Worm (Caenorhabditis elegans): ENCODE data around the gene fbxa-29.

The fbxa-29 gene

ce11 chrIII:1231186-1231585, 42.3 kb downstream of the fbxa-29 start:
- TF ChIP-seq aha-1 (tag): peak; percentile 69
- no peak for TF ChIP-seq mxl-2 (GFP tag; conservative IDR thresholded peaks at IDR 0.05)
- no peak for TF ChIP-seq sdz-12 (GFP tag; optimal IDR thresholded peaks at IDR 0.05)
- no peak for TF ChIP-seq egl-43 (GFP tag; IDR thresholded peaks at IDR 0.05)
- no peak for TF ChIP-seq daf-19 (GFP tag; conservative IDR thresholded peaks at IDR 0.05)
- TF ChIP-seq Y5F2A.4 (GFP tag; optimal IDR thresholded peaks at IDR 0.05): no peak
- TF ChIP-seq tra-1 (GFP tag; IDR thresholded peaks at IDR 0.05): 0 out of 2 replicates have a peak, but pooled peaks have one; percentile 36
- TF ChIP-seq ceh-20 (GFP tag; IDR thresholded peaks at IDR 0.05): peak; percentile 50; the same call in 1 of the 2 replicates
- peak; percentile 51 for TF ChIP-seq lin-38 (GFP tag; IDR thresholded peaks at IDR 0.05)
- TF ChIP-seq lin-13 (GFP tag; optimal IDR thresholded peaks at IDR 0.05): peak; percentile 74

DNA sequence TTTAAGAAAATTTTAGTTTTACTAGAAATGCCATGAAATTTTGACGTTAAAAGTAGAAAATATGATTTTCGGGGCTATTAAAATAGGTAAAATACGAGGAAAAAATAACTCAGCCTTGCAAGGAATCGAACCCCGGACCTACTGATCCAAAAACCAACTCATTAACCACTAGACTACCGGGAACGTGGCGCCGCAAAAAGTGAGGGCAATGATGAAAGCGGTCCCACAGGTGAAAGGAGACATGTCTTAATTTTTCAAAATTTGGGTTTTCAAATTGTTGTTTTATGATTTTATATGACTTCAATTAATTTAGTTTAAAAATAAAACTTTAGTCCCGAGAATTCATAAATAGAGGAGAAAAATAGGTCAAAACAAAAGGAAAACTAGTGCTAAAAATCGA, 42.8 kb downstream of the fbxa-29 start:
- TF ChIP-seq lin-38 (GFP tag; IDR thresholded peaks at IDR 0.05): peak; percentile 23; the same call in 1 of the 2 replicates
- TF ChIP-seq daf-12 (tag; optimal IDR thresholded peaks at IDR 0.05): no peak

DNA sequence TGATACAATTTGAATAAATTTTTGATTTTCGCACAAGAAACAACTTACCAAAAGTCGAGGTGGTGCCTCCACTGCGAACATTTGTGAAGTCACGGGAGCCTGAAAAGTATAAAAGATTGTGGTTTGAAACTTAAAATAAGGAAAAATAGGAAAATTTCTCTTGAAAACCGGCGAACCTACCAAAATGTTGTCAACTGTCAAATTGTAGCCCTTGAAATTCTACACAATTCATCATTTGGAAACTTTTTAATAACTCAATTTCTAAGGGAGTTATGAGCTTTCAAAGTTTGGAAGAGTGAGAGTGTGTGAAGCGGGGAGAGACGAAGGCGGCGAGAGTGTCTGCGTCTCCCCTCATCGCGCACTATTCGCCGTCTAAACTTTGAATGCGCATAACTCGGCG, 43.3 kb downstream of the fbxa-29 start, which contains the start of gene pes-4:
Gene pes-4, minus strand, starts transcription at position 101 of the 400 bp plus-strand sequence.
- TF ChIP-seq aha-1 (tag) (no peak), nhr-76 (tag; optimal IDR thresholded peaks at IDR 0.05) (no peak)

DNA sequence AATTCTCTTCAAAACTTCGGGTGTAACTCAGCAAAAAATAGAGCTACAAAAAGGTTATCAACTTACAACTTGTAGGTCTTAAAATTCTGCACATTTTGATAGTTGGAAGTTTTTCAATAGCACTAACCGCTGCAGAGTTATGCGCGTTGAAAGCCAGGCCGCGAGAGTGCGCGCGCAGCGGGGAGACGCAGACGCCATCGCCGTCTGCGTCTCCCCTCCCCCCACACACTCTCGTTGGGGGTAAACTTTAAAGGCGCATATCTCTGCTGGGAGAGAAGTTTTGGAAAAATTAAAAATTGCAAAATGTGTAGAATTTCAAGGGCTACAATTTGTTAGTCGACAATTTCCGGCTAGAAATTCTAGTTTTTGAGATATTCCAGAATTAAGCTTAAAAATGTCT, 44.0 kb downstream of the fbxa-29 start:
- TF ChIP-seq set-16 (GFP tag; IDR thresholded peaks at IDR 0.05) (peak; percentile 34; the same call in 1 of the 2 replicates), dpl-1 (GFP tag; optimal IDR thresholded peaks at IDR 0.05) (no peak), Y105C5A.15 (GFP tag; IDR thresholded peaks at IDR 0.05) (no peak), lin-38 (GFP tag; IDR thresholded peaks at IDR 0.05) (0 out of 2 replicates have a peak, but pooled peaks have one; percentile 8)

ce11 chrIII:1228593-1228992, 44.9 kb downstream of the fbxa-29 start:
- no peak for TF ChIP-seq nhr-11 (tag; optimal IDR thresholded peaks at IDR 0.05)
- no peak for TF ChIP-seq rbr-2 (tag; optimal IDR thresholded peaks at IDR 0.05)
- no peak for TF ChIP-seq saeg-2 (GFP tag; IDR thresholded peaks at IDR 0.05)
- TF ChIP-seq pha-4 (GFP tag; IDR thresholded peaks at IDR 0.05): no peak
- peak; percentile 72 for TF ChIP-seq pha-4 (tag; optimal IDR thresholded peaks at IDR 0.05)
- TF ChIP-seq ceh-20 (GFP tag; IDR thresholded peaks at IDR 0.05): no peak

DNA sequence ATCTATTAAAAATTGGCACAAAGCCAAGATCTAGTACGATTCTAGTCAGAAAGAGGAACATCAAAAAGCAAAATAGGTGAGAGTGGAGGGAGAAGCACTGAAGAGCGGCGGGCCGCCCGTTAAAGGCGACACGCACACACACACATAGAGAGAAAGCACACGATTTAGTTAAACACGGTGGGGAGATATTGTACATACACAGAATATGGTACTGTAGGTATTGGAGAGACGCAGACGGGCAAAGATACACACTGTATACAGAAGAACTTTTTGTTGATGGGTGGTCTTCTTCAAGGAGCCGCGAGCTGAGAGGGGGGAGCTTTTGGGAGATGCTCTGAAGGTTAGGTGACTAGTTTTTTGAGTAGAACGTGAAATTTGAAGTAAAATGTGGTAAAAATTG, 47.2 kb downstream of the fbxa-29 start:
- TF ChIP-seq nhr-42 (GFP tag; IDR thresholded peaks at IDR 0.05) (no peak), daf-16 (GFP tag; optimal IDR thresholded peaks at IDR 0.05) (no peak), daf-16 (tag; optimal IDR thresholded peaks at IDR 0.05) (peak; percentile 44), dmd-6 (GFP tag; IDR thresholded peaks at IDR 0.05) (no peak), ceh-32 (tag; optimal IDR thresholded peaks at IDR 0.05; ENCODE audit: poor library complexity) (no peak), ZK546.5 (tag; optimal IDR thresholded peaks at IDR 0.05) (no peak), ztf-11 (tag; optimal IDR thresholded peaks at IDR 0.05) (no peak), tag-97 (GFP tag; IDR thresholded peaks at IDR 0.05) (no peak), spr-1 (tag; optimal IDR thresholded peaks at IDR 0.05) (no peak), php-3 (GFP tag; IDR thresholded peaks at IDR 0.05) (0 out of 2 replicates have a peak, but pooled peaks have one; percentile 51), nhr-28 (tag; optimal IDR thresholded peaks at IDR 0.05) (peak; percentile 41), F10B5.3 (tag; optimal IDR thresholded peaks at IDR 0.05) (no peak), nhr-237 (tag; optimal IDR thresholded peaks at IDR 0.05) (no peak), dve-1 (tag; optimal IDR thresholded peaks at IDR 0.05; ENCODE audit: insufficient read depth) (peak; percentile 9), pha-4 (GFP tag; IDR thresholded peaks at IDR 0.05) (no peak), pha-4 (tag; optimal IDR thresholded peaks at IDR 0.05) (peak; percentile 84), jun-1 (tag; optimal IDR thresholded peaks at IDR 0.05) (no peak), D1046.2 (GFP tag; IDR thresholded peaks at IDR 0.05) (0 out of 2 replicates have a peak, but pooled peaks have one; percentile 44), zip-11 (GFP tag; IDR thresholded peaks at IDR 0.05) (no peak), spr-3 (GFP tag; optimal IDR thresholded peaks at IDR 0.05) (no peak), nhr-25 (tag; optimal IDR thresholded peaks at IDR 0.05; ENCODE audit: borderline replicate concordance, insufficient read depth) (no peak), mes-2 (tag; optimal IDR thresholded peaks at IDR 0.05; ENCODE audit: poor library complexity, severe bottlenecking) (peak; percentile 0), pqm-1 (tag; optimal IDR thresholded peaks at IDR 0.05) (peak; percentile 46), ces-1 (GFP tag; optimal IDR thresholded peaks at IDR 0.05) (no peak), lin-1 (GFP tag; IDR thresholded peaks at IDR 0.05) (no peak)

Measured in whole organism, L4 larva.